Fruit fly (Drosophila melanogaster) whole organism, embryonic: Measurements from ENCODE around the gene Setx.

ENCODE experiments used
- CG13894 ChIP-seq: fragments of 200-800 bp; sonication (Bioruptor generic); optimal IDR thresholded peaks from 3 replicates; lab custom pipeline; 2018; ENCODE audit warnings: missing biosample characterization, mild to moderate bottlenecking, missing genetic modification characterization, moderate library complexity
- CG2678 ChIP-seq: fragments of 200-800 bp; sonication (Bioruptor generic); optimal IDR thresholded peaks from 3 replicates; lab custom pipeline; 2019; ENCODE audit warnings: missing biosample characterization, mild to moderate bottlenecking, missing genetic modification characterization, moderate library complexity
- CG2875 ChIP-seq: fragments of 200-800 bp; sonication (Bioruptor generic); optimal IDR thresholded peaks from 2 replicates; lab custom pipeline; 2017; ENCODE audit warnings: missing biosample characterization, mild to moderate bottlenecking, missing genetic modification characterization, missing genetic modification reagents
- CG31441 ChIP-seq: fragments of 200-800 bp; sonication (Bioruptor generic); IDR thresholded peaks from 2 replicates; pipeline ENCODE4 v1.3.6; 2022; ENCODE audit warnings: missing biosample characterization, missing genetic modification characterization
- CG32772 ChIP-seq: fragments of 200-800 bp; sonication (Bioruptor generic); IDR thresholded peaks from 2 replicates; pipeline ENCODE4 v1.3.6; 2022; ENCODE audit warnings: missing biosample characterization, missing genetic modification characterization
- HLH3B ChIP-seq: fragments of 200-800 bp; sonication (Bioruptor generic); IDR thresholded peaks from 2 replicates; pipeline ENCODE4 v1.3.6; 2022; ENCODE audit warnings: missing biosample characterization, missing genetic modification characterization
- HLH4C ChIP-seq: fragments of 200-800 bp; sonication (Bioruptor generic); IDR thresholded peaks from 3 replicates; pipeline ENCODE4 v1.3.6; 2022; ENCODE audit warnings: missing biosample characterization, missing genetic modification characterization; ENCODE audit not compliant: partially characterized antibody
- abd-A ChIP-seq: fragments of 200-800 bp; sonication (Bioruptor generic); optimal IDR thresholded peaks from 3 replicates; lab custom pipeline; 2019; ENCODE audit warnings: missing biosample characterization, mild to moderate bottlenecking, missing genetic modification characterization, moderate library complexity
- fru ChIP-seq: fragments of >200 bp; optimal IDR thresholded peaks from 2 replicates; lab custom pipeline; 2017
- gcm2 ChIP-seq: fragments of 200-800 bp; sonication (Bioruptor generic); optimal IDR thresholded peaks from 2 replicates; lab custom pipeline; 2016; ENCODE audit warnings: missing biosample characterization, missing genetic modification characterization
- gem ChIP-seq: fragments of 200-800 bp; sonication (Bioruptor generic); optimal IDR thresholded peaks from 2 replicates; lab custom pipeline; 2019; ENCODE audit warnings: missing biosample characterization, mild to moderate bottlenecking, missing genetic modification characterization, moderate library complexity
- pb ChIP-seq: fragments of 200-800 bp; sonication (Bioruptor generic); optimal IDR thresholded peaks from 3 replicates; lab custom pipeline; 2016; ENCODE audit warnings: missing biosample characterization, missing genetic modification characterization
- shn ChIP-seq: fragments of 200-800 bp; sonication (Bioruptor generic); optimal IDR thresholded peaks from 3 replicates; lab custom pipeline; 2016; ENCODE audit warnings: missing biosample characterization, missing genetic modification characterization
- sisA ChIP-seq: fragments of 200-800 bp; sonication (Bioruptor generic); IDR thresholded peaks from 2 replicates; pipeline ENCODE4 v1.3.6; 2022; ENCODE audit warnings: missing biosample characterization, missing genetic modification characterization

- TF ChIP-seq abd-A = no peak
- TF ChIP-seq gcm2 (GFP tag; lab: Kevin White, UChicago) = no peak
- TF ChIP-seq CG32772 (GFP tag; lab: Robert Waterston, UW) = no peak
- TF ChIP-seq pb (GFP tag; lab: Kevin White, UChicago) = no peak
- no peak for TF ChIP-seq shn (GFP tag; lab: Kevin White, UChicago)
- TF ChIP-seq CG31441 (GFP tag; lab: Robert Waterston, UW) = no peak
- no peak for TF ChIP-seq sisA (GFP tag; lab: Robert Waterston, UW)
- no peak for TF ChIP-seq CG2678 (tag; lab: Kevin White, UChicago)
- no peak for TF ChIP-seq HLH3B
- no peak for TF ChIP-seq CG13894
- no peak for TF ChIP-seq HLH4C (GFP tag; lab: Robert Waterston, UW)
- TF ChIP-seq fru (lab: Kevin White, UChicago) = no peak
- no peak for TF ChIP-seq gem
- TF ChIP-seq CG2875 (GFP tag; lab: Kevin White, UChicago) = no peak
Measured at dm6 chr3L:8159724-8160422, 22.6 kb upstream of the Setx start, which contains the start of gene CG43886.
